Fruit fly (Drosophila melanogaster): ENCODE data around the gene RabGGTb.
A peak's percentile ranks its signal among the peaks of the same experiment; 100 is the strongest.

RabGGTb gene

DNA sequence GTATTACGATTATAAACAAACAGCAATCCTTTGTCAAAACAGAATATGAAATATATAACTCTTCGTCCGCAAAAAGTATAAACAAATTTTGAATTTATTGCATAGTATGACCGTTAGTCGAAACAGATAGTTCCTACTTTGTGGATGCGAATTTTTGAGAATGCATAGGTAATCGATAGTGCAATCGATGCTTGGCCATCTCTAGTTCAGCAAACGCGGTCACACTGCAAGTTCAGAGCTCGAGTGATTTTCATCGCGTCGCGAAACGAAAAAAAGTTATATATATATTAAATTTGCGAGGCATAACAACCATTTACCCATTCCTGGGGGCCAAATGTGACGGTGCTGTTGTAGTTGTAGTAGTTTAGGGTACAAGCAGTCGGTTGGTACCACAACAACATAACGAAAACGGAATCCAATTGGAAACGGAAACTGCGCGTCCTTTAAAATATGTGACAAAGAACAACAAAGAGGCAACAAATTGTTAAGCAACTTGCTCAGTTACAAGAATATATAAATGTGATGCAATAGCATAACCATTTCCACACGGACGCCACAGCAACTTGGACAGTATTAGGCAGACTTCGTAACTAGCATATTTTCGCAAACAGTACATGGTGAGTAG is 21.8 kb upstream of the RabGGTb start, which contains the start of gene CG2991 (continued):
- TF ChIP-seq Poxn (GFP tag; IDR thresholded peaks at IDR 0.05) (no peak), CG2875 (GFP tag; optimal IDR thresholded peaks at IDR 0.05) (no peak), CG12219 (GFP tag; optimal IDR thresholded peaks at IDR 0.05) (no peak), CG7786 (GFP tag; optimal IDR thresholded peaks at IDR 0.05) (no peak), CG6683 (GFP tag; optimal IDR thresholded peaks at IDR 0.05) (no peak), nom (GFP tag; optimal IDR thresholded peaks at IDR 0.05) (peak; percentile 17), Nf-YC (tag; optimal IDR thresholded peaks at IDR 0.05) (peak; percentile 58), CG1233 (GFP tag; optimal IDR thresholded peaks at IDR 0.05) (peak; percentile 25), Adf1 (GFP tag; IDR thresholded peaks at IDR 0.05) (no peak), CG3847 (GFP tag; IDR thresholded peaks at IDR 0.05) (peak; percentile 50), CG4854 (GFP tag; optimal IDR thresholded peaks at IDR 0.05) (no peak), Ssrp (tag; optimal IDR thresholded peaks at IDR 0.05) (no peak), pita (GFP tag; optimal IDR thresholded peaks at IDR 0.05) (no peak), CG7556 (GFP tag; optimal IDR thresholded peaks at IDR 0.05) (no peak), CG14014 (GFP tag; IDR thresholded peaks at IDR 0.05) (peak; percentile 15; the same call in 1 of the 2 replicates), insv (GFP tag; optimal IDR thresholded peaks at IDR 0.05) (peak in 1 of 2 experiments; percentile 97), Hr39 (optimal IDR thresholded peaks at IDR 0.05) (no peak), CG4282 (GFP tag; optimal IDR thresholded peaks at IDR 0.05) (no peak), CG16813 (GFP tag; IDR thresholded peaks at IDR 0.05; ENCODE audit: partially characterized antibody) (peak; percentile 78), Taf1 (GFP tag; IDR thresholded peaks at IDR 0.05) (no peak), CG3838 (GFP tag; optimal IDR thresholded peaks at IDR 0.05) (no peak), pum (GFP tag; optimal IDR thresholded peaks at IDR 0.05) (no peak), CG4404 (GFP tag; IDR thresholded peaks at IDR 0.05) (no peak), CG3065 (GFP tag; optimal IDR thresholded peaks at IDR 0.05) (no peak), Rx (GFP tag; IDR thresholded peaks at IDR 0.05) (no peak), CG32772 (GFP tag; IDR thresholded peaks at IDR 0.05) (no peak), MESR4 (GFP tag; optimal IDR thresholded peaks at IDR 0.05) (peak; percentile 82), CG30403 (GFP tag; optimal IDR thresholded peaks at IDR 0.05) (no peak), PHDP (tag; optimal IDR thresholded peaks at IDR 0.05) (peak; percentile 4), sima (GFP tag; optimal IDR thresholded peaks at IDR 0.05) (no peak), stwl (tag; optimal IDR thresholded peaks at IDR 0.05) (peak; percentile 84), gt (GFP tag; IDR thresholded peaks at IDR 0.05) (no peak), yki (optimal IDR thresholded peaks at IDR 0.05) (no peak), maf-S (GFP tag; optimal IDR thresholded peaks at IDR 0.05) (no peak), H15 (GFP tag; IDR thresholded peaks at IDR 0.05) (no peak), dpn (GFP tag; optimal IDR thresholded peaks at IDR 0.05) (peak in 1 of 2 experiments; percentile 22), CG2202 (tag; optimal IDR thresholded peaks at IDR 0.05) (no peak), Gsc (GFP tag; IDR thresholded peaks at IDR 0.05) (no peak), CG13624 (GFP tag; optimal IDR thresholded peaks at IDR 0.05) (peak; percentile 31), NK7.1 (GFP tag; optimal IDR thresholded peaks at IDR 0.05) (no peak), CG18011 (GFP tag; optimal IDR thresholded peaks at IDR 0.05) (no peak), gfzf (GFP tag; optimal IDR thresholded peaks at IDR 0.05) (peak; percentile 92), CG12236 (GFP tag; optimal IDR thresholded peaks at IDR 0.05) (no peak), Dbx (GFP tag; IDR thresholded peaks at IDR 0.05) (0 out of 3 replicates have a peak, but pooled peaks have one; percentile 21), CrebB (tag; optimal IDR thresholded peaks at IDR 0.05) (no peak), CG1832 (GFP tag; optimal IDR thresholded peaks at IDR 0.05) (no peak), GATAe (GFP tag; conservative IDR thresholded peaks at IDR 0.05) (no peak), slou (GFP tag; optimal IDR thresholded peaks at IDR 0.05) (no peak), CG10543 (GFP tag; optimal IDR thresholded peaks at IDR 0.05) (peak; percentile 64), Dp (GFP tag; optimal IDR thresholded peaks at IDR 0.05) (peak; percentile 84), CG17802 (tag; optimal IDR thresholded peaks at IDR 0.05) (no peak)

Measured in whole organism, embryonic.